Fruit fly (Drosophila melanogaster): ENCODE results near the gene CG31436.
A peak's percentile ranks its signal among the peaks of the same experiment; 100 is the strongest.

dm6 chr3R:25262322-25262761 lies 41.6 kb upstream of the CG31436 start, which contains the start of the genes Kdsr and CG11858:
- TF ChIP-seq topi (GFP tag; optimal IDR thresholded peaks at IDR 0.05) (no peak), fkh (GFP tag; optimal IDR thresholded peaks at IDR 0.05) (peak; percentile 76), CG16779 (tag; optimal IDR thresholded peaks at IDR 0.05) (no peak), CG6792 (GFP tag; optimal IDR thresholded peaks at IDR 0.05) (no peak), CG6163 (GFP tag; IDR thresholded peaks at IDR 0.05) (peak; percentile 58; the same call in 1 of the 3 replicates), CG15336 (GFP tag; IDR thresholded peaks at IDR 0.05) (0 out of 2 replicates have a peak, but pooled peaks have one; percentile 43), CG6808 (GFP tag; optimal IDR thresholded peaks at IDR 0.05) (no peak), CG8319 (GFP tag; optimal IDR thresholded peaks at IDR 0.05) (no peak)
